5 fruit fly cellular contexts compared by ENCODE assay signal in genomic region chr3L:5571051-5571450, dm6.
A peak's percentile ranks its signal among the peaks of the same experiment; 100 is the strongest.
TF ChIP-seq lines count a peak whose summit lies in the region.

No protein-coding gene starts in this region.

- no peak for TF ChIP-seq CTCF in whole organism, embryonic (GFP tag; optimal IDR thresholded peaks at IDR 0.05; lab: Kevin White, UChicago)

TF ChIP-seq in whole organism, 6 proteins besides CTCF, POLR2A, EP300 and RAD21:
- TF ChIP-seq psq (optimal IDR thresholded peaks at IDR 0.05; lab: Kevin White, UChicago) (no peak), Dll (optimal IDR thresholded peaks at IDR 0.05; lab: Kevin White, UChicago) (peak; percentile 9), EcR (GFP tag; optimal IDR thresholded peaks at IDR 0.05; lab: Kevin White, UChicago) (no peak), pan (optimal IDR thresholded peaks at IDR 0.05; lab: Kevin White, UChicago) (no peak), usp (GFP tag; optimal IDR thresholded peaks at IDR 0.05; lab: Kevin White, UChicago) (no peak), CG8478 (optimal IDR thresholded peaks at IDR 0.05; lab: Kevin White, UChicago) (no peak)
TF ChIP-seq in whole organism: peak in this region for 1.

TF ChIP-seq in whole organism, embryonic, 481 proteins besides CTCF, POLR2A, EP300 and RAD21:
- TF ChIP-seq chinmo (GFP tag; IDR thresholded peaks at IDR 0.05; lab: Robert Waterston, UW; ENCODE audit: partially characterized antibody), result 0 out of 4 replicates have a peak, but pooled peaks have one; percentile 39
- TF ChIP-seq CG9932 (GFP tag; IDR thresholded peaks at IDR 0.05; lab: Robert Waterston, UW), result 0 out of 2 replicates have a peak, but pooled peaks have one; percentile 10
- TF ChIP-seq CG12659 (GFP tag; optimal IDR thresholded peaks at IDR 0.05; lab: Kevin White, UChicago), result no peak
- no peak for TF ChIP-seq Mes4 (GFP tag; optimal IDR thresholded peaks at IDR 0.05; lab: Kevin White, UChicago)
- TF ChIP-seq Drgx (GFP tag; IDR thresholded peaks at IDR 0.05; lab: Robert Waterston, UW), result peak; percentile 31; the same call in 1 of the 2 replicates
- peak in 1 of 2 experiments; percentile 75 for TF ChIP-seq Pdp1 (GFP tag; optimal IDR thresholded peaks at IDR 0.05; lab: Kevin White, UChicago)
- no peak for TF ChIP-seq Bgb (GFP tag; IDR thresholded peaks at IDR 0.05; lab: Robert Waterston, UW; ENCODE audit: partially characterized antibody)
- TF ChIP-seq bowl (GFP tag; IDR thresholded peaks at IDR 0.05; lab: Robert Waterston, UW), result no peak
- 0 out of 3 replicates have a peak, but pooled peaks have one; percentile 17 for TF ChIP-seq CG2889 (GFP tag; IDR thresholded peaks at IDR 0.05; lab: Robert Waterston, UW)

TF ChIP-seq in whole organism, prepupa, 60 proteins besides CTCF, POLR2A, EP300 and RAD21 (continues in another document):
- no peak for TF ChIP-seq CG1621 (tag; optimal IDR thresholded peaks at IDR 0.05; lab: Kevin White, UChicago)
- TF ChIP-seq esn (GFP tag; optimal IDR thresholded peaks at IDR 0.05; lab: Kevin White, UChicago), result no peak
- TF ChIP-seq CG32006 (GFP tag; optimal IDR thresholded peaks at IDR 0.05; lab: Kevin White, UChicago), result no peak
- TF ChIP-seq OdsH (GFP tag; optimal IDR thresholded peaks at IDR 0.05; lab: Kevin White, UChicago), result no peak
- TF ChIP-seq CG6854 (GFP tag; optimal IDR thresholded peaks at IDR 0.05; lab: Kevin White, UChicago), result peak; percentile 73
- no peak for TF ChIP-seq Hr4 (GFP tag; optimal IDR thresholded peaks at IDR 0.05; lab: Kevin White, UChicago)
- peak; percentile 10 for TF ChIP-seq Eip78C (GFP tag; lab: Kevin White, UChicago)
- TF ChIP-seq CG6276 (GFP tag; optimal IDR thresholded peaks at IDR 0.05; lab: Kevin White, UChicago), result no peak
- TF ChIP-seq CG8632 (GFP tag; optimal IDR thresholded peaks at IDR 0.05; lab: Kevin White, UChicago), result no peak
- TF ChIP-seq salr (GFP tag; optimal IDR thresholded peaks at IDR 0.05; lab: Kevin White, UChicago), result no peak
- TF ChIP-seq CG16779 (tag; optimal IDR thresholded peaks at IDR 0.05; lab: Kevin White, UChicago), result no peak
- TF ChIP-seq Sox102F (GFP tag; optimal IDR thresholded peaks at IDR 0.05; lab: Kevin White, UChicago), result no peak
- TF ChIP-seq CG4318 (GFP tag; optimal IDR thresholded peaks at IDR 0.05; lab: Kevin White, UChicago), result no peak
- TF ChIP-seq acj6 (GFP tag; optimal IDR thresholded peaks at IDR 0.05; lab: Kevin White, UChicago), result no peak
- no peak for TF ChIP-seq fkh (GFP tag; optimal IDR thresholded peaks at IDR 0.05; lab: Kevin White, UChicago)
- TF ChIP-seq Hr38 (GFP tag; optimal IDR thresholded peaks at IDR 0.05; lab: Kevin White, UChicago), result no peak
- TF ChIP-seq topi (GFP tag; optimal IDR thresholded peaks at IDR 0.05; lab: Kevin White, UChicago), result no peak
- TF ChIP-seq CG9139 (GFP tag; optimal IDR thresholded peaks at IDR 0.05; lab: Kevin White, UChicago), result no peak
- no peak for TF ChIP-seq achi (GFP tag; optimal IDR thresholded peaks at IDR 0.05; lab: Kevin White, UChicago)
- no peak for TF ChIP-seq Sox15 (GFP tag; optimal IDR thresholded peaks at IDR 0.05; lab: Kevin White, UChicago)
- TF ChIP-seq Lpt (GFP tag; optimal IDR thresholded peaks at IDR 0.05; lab: Kevin White, UChicago), result peak; percentile 9
- no peak for TF ChIP-seq CG11902 (GFP tag; optimal IDR thresholded peaks at IDR 0.05; lab: Kevin White, UChicago)
- TF ChIP-seq CG8119 (GFP tag; IDR thresholded peaks at IDR 0.05; lab: Robert Waterston, UW), result 0 out of 3 replicates have a peak, but pooled peaks have one; percentile 46
- TF ChIP-seq spab (GFP tag; optimal IDR thresholded peaks at IDR 0.05; lab: Kevin White, UChicago), result no peak
- no peak for TF ChIP-seq fd59A (GFP tag; optimal IDR thresholded peaks at IDR 0.05; lab: Kevin White, UChicago)
- TF ChIP-seq dac (GFP tag; optimal IDR thresholded peaks at IDR 0.05; lab: Kevin White, UChicago), result no peak
- TF ChIP-seq ss (GFP tag; optimal IDR thresholded peaks at IDR 0.05; lab: Kevin White, UChicago), result no peak

TF ChIP-seq in whole organism, pupa, 21 proteins besides CTCF, POLR2A, EP300 and RAD21:
- TF ChIP-seq fd96Ca (GFP tag; IDR thresholded peaks at IDR 0.05; lab: Robert Waterston, UW), result peak; percentile 46; the same call in 1 of the 3 replicates
- TF ChIP-seq CG9948 (tag; optimal IDR thresholded peaks at IDR 0.05; lab: Kevin White, UChicago), result no peak
- no peak for TF ChIP-seq CG34367 (tag; optimal IDR thresholded peaks at IDR 0.05; lab: Kevin White, UChicago)
- 0 out of 3 replicates have a peak, but pooled peaks have one; percentile 42 for TF ChIP-seq CG4496 (GFP tag; IDR thresholded peaks at IDR 0.05; lab: Robert Waterston, UW)
- no peak for TF ChIP-seq CG17806 (tag; optimal IDR thresholded peaks at IDR 0.05; lab: Kevin White, UChicago)
- TF ChIP-seq Pif1A (GFP tag; optimal IDR thresholded peaks at IDR 0.05; lab: Kevin White, UChicago), result no peak
- TF ChIP-seq Pif1B (GFP tag; optimal IDR thresholded peaks at IDR 0.05; lab: Kevin White, UChicago), result no peak
- TF ChIP-seq gl (tag; optimal IDR thresholded peaks at IDR 0.05; lab: Kevin White, UChicago), result no peak
- TF ChIP-seq EcR (GFP tag; optimal IDR thresholded peaks at IDR 0.05; lab: Kevin White, UChicago), result no peak
- TF ChIP-seq D1 (tag; optimal IDR thresholded peaks at IDR 0.05; lab: Kevin White, UChicago), result no peak
- peak; percentile 22; the same call in 1 of the 2 replicates for TF ChIP-seq Ets98B (GFP tag; IDR thresholded peaks at IDR 0.05; lab: Robert Waterston, UW)
- no peak for TF ChIP-seq CG8301 (tag; optimal IDR thresholded peaks at IDR 0.05; lab: Kevin White, UChicago)
- TF ChIP-seq CG12605 (GFP tag; IDR thresholded peaks at IDR 0.05; lab: Robert Waterston, UW), result peak; percentile 62
- TF ChIP-seq CG32121 (GFP tag; IDR thresholded peaks at IDR 0.05; lab: Robert Waterston, UW), result no peak
- no peak for TF ChIP-seq CG14655 (GFP tag; optimal IDR thresholded peaks at IDR 0.05; lab: Kevin White, UChicago)
- TF ChIP-seq rn (GFP tag; IDR thresholded peaks at IDR 0.05; lab: Robert Waterston, UW), result no peak
- no peak for TF ChIP-seq CG10348 (GFP tag; IDR thresholded peaks at IDR 0.05; lab: Robert Waterston, UW)
- TF ChIP-seq CG15710 (tag; optimal IDR thresholded peaks at IDR 0.05; lab: Kevin White, UChicago), result no peak
- peak; percentile 12 for TF ChIP-seq Snoo (tag; optimal IDR thresholded peaks at IDR 0.05; lab: Kevin White, UChicago)
- no peak for TF ChIP-seq CG8159 (tag; optimal IDR thresholded peaks at IDR 0.05; lab: Kevin White, UChicago)
- no peak for TF ChIP-seq CG13204 (GFP tag; optimal IDR thresholded peaks at IDR 0.05; lab: Kevin White, UChicago)
TF ChIP-seq in whole organism, pupa: peak in this region for 5.

TF ChIP-seq in whole organism, wandering third instar larva, 38 proteins besides CTCF, POLR2A, EP300 and RAD21:
- no peak for TF ChIP-seq Myc (optimal IDR thresholded peaks at IDR 0.05; lab: Kevin White, UChicago)
- peak; percentile 43 for TF ChIP-seq psq (GFP tag; optimal IDR thresholded peaks at IDR 0.05; lab: Kevin White, UChicago)
- TF ChIP-seq brk (GFP tag; optimal IDR thresholded peaks at IDR 0.05; lab: Kevin White, UChicago), result peak; percentile 20
- TF ChIP-seq jim (GFP tag; optimal IDR thresholded peaks at IDR 0.05; lab: Kevin White, UChicago), result peak; percentile 20
- no peak for TF ChIP-seq woc (GFP tag; optimal IDR thresholded peaks at IDR 0.05; lab: Kevin White, UChicago)
- TF ChIP-seq Rel (GFP tag; optimal IDR thresholded peaks at IDR 0.05; lab: Kevin White, UChicago), result no peak
- no peak for TF ChIP-seq Rel (tag; optimal IDR thresholded peaks at IDR 0.05; lab: Kevin White, UChicago)
- TF ChIP-seq usp (GFP tag; optimal IDR thresholded peaks at IDR 0.05; lab: Kevin White, UChicago), result no peak
- no peak for TF ChIP-seq Dif (GFP tag; optimal IDR thresholded peaks at IDR 0.05; lab: Kevin White, UChicago; ENCODE audit: partially characterized antibody)
- TF ChIP-seq Sp1 (GFP tag; optimal IDR thresholded peaks at IDR 0.05; lab: Kevin White, UChicago), result peak; percentile 37
TF ChIP-seq in whole organism, wandering third instar larva: peak in this region for 4.
